Fruit fly (Drosophila melanogaster): ENCODE data around the gene CG17944.

DNA sequence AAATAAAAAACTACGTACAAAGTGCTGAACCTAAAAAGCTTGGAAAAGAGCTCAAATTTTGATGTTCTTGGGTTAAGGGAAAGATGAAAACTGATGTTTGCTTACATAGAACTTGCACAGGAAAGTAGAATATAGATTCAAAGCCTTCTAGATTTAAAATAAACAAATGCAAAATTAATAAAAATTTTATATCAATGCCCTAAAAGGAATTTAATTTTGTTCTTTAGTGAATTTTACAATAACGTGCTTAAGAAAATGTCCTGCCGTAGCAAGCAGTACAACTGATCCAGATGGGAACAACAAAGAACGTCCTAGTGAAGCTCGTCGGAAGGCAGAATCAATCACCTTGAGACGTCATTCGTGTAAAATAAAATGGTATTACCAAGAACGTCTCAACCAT lies 1.8 kb upstream of the CG17944 start, which contains the start of gene Mst84Dd:
- TF ChIP-seq h (optimal IDR thresholded peaks at IDR 0.05) = no peak
- TF ChIP-seq Sin3A (optimal IDR thresholded peaks at IDR 0.05) = no peak
- no peak for TF ChIP-seq insv (optimal IDR thresholded peaks at IDR 0.05)
- TF ChIP-seq psq (optimal IDR thresholded peaks at IDR 0.05) = no peak

All from Kc167 (cell line).